Worm (Caenorhabditis elegans) whole organism, late embryonic: ENCODE results near the gene K10D2.8.
A peak's percentile ranks its signal among the peaks of the same experiment; 100 is the strongest.

Experiments
- C38D4.7 ChIP-seq: fragments of 200-800 bp; sonication (Bioruptor generic); optimal IDR thresholded peaks from 2 replicates; lab custom pipeline; 2018; ENCODE audit warnings: mild to moderate bottlenecking, missing genetic modification characterization, moderate library complexity, missing compliant biosample characterization
- F13H6.1 ChIP-seq: sonication (generic microtip); optimal IDR thresholded peaks from 2 replicates; lab custom pipeline; 2016; ENCODE audit warnings: missing genetic modification characterization, missing compliant biosample characterization
- Y22D7AL.16 ChIP-seq: sonication (generic microtip); optimal IDR thresholded peaks from 2 replicates; lab custom pipeline; 2016; ENCODE audit warnings: missing genetic modification characterization, missing compliant biosample characterization
- ahr-1 ChIP-seq: sonication (generic microtip); optimal IDR thresholded peaks from 2 replicates; lab custom pipeline; 2016; ENCODE audit warnings: missing genetic modification characterization, missing compliant biosample characterization
- ama-1 ChIP-seq: fragments of 150-350 bp; optimal IDR thresholded peaks from 2 replicates; lab custom pipeline; 2014
- ceh-19 ChIP-seq: fragments of 200-800 bp; sonication (Bioruptor generic); optimal IDR thresholded peaks from 2 replicates; lab custom pipeline; 2018; ENCODE audit warnings: mild to moderate bottlenecking, missing genetic modification characterization, missing compliant biosample characterization
- ceh-30 ChIP-seq: fragments of 150-350 bp; optimal IDR thresholded peaks from 2 replicates; lab custom pipeline; 2014; ENCODE audit warnings: missing biosample characterization, missing genetic modification characterization
- dmd-4 ChIP-seq: sonication (generic microtip); optimal IDR thresholded peaks from 2 replicates; lab custom pipeline; 2016; ENCODE audit warnings: borderline replicate concordance, missing genetic modification characterization, missing compliant biosample characterization
- dve-1 ChIP-seq: sonication (generic microtip); optimal IDR thresholded peaks from 2 replicates; lab custom pipeline; 2017; ENCODE audit warnings: antibody characterized with exemption, mild to moderate bottlenecking, missing genetic modification characterization, missing compliant biosample characterization
- elt-4 ChIP-seq: sonication (generic microtip); optimal IDR thresholded peaks from 2 replicates; lab custom pipeline; 2016; ENCODE audit warnings: missing genetic modification characterization, missing compliant biosample characterization
- eyg-1 ChIP-seq: sonication (generic microtip); optimal IDR thresholded peaks from 2 replicates; lab custom pipeline; 2016; ENCODE audit warnings: missing genotype, missing genetic modification characterization, missing compliant biosample characterization
- gmeb-2 ChIP-seq: sonication (generic microtip); optimal IDR thresholded peaks from 2 replicates; lab custom pipeline; 2016; ENCODE audit warnings: missing genetic modification characterization, inconsistent platforms, missing compliant biosample characterization
- hlh-13 ChIP-seq: fragments of 200-800 bp; sonication (Bioruptor generic); optimal IDR thresholded peaks from 2 replicates; lab custom pipeline; 2018; ENCODE audit warnings: mild to moderate bottlenecking, missing genetic modification characterization, missing compliant biosample characterization
- hlh-15 ChIP-seq: sonication (generic microtip); optimal IDR thresholded peaks from 2 replicates; lab custom pipeline; 2016; ENCODE audit warnings: missing genetic modification characterization, missing compliant biosample characterization
- hlh-30 ChIP-seq: sonication (generic microtip); optimal IDR thresholded peaks from 2 replicates; lab custom pipeline; 2017; ENCODE audit warnings: antibody characterized with exemption, missing genetic modification characterization, missing compliant biosample characterization; ENCODE audit not compliant: insufficient read depth
- hlh-8 ChIP-seq: sonication (generic microtip); optimal IDR thresholded peaks from 2 replicates; lab custom pipeline; 2016; ENCODE audit warnings: missing genotype, missing genetic modification characterization, missing compliant biosample characterization
- lin-11 ChIP-seq: fragments of 200-800 bp; sonication (Bioruptor generic); optimal IDR thresholded peaks from 2 replicates; lab custom pipeline; 2018; ENCODE audit warnings: mild to moderate bottlenecking, missing genetic modification characterization, missing compliant biosample characterization
- mec-3 ChIP-seq: sonication (generic microtip); optimal IDR thresholded peaks from 2 replicates; lab custom pipeline; 2016; ENCODE audit warnings: borderline replicate concordance, missing genetic modification characterization, missing compliant biosample characterization
- nhr-232 ChIP-seq: sonication (generic microtip); optimal IDR thresholded peaks from 2 replicates; lab custom pipeline; 2016; ENCODE audit warnings: missing genetic modification characterization, missing compliant biosample characterization
- npax-4 ChIP-seq: sonication (generic microtip); optimal IDR thresholded peaks from 2 replicates; lab custom pipeline; 2016; ENCODE audit warnings: missing genetic modification characterization, missing compliant biosample characterization
- pag-3 ChIP-seq: sonication (generic microtip); optimal IDR thresholded peaks from 2 replicates; lab custom pipeline; 2016; ENCODE audit warnings: missing compliant biosample characterization, missing genetic modification characterization, borderline replicate concordance
- pat-9 ChIP-seq: fragments of 200-800 bp; sonication (Bioruptor generic); optimal IDR thresholded peaks from 2 replicates; lab custom pipeline; 2018; ENCODE audit warnings: mild to moderate bottlenecking, missing genetic modification characterization, moderate library complexity, missing compliant biosample characterization
- pros-1 ChIP-seq: fragments of 150-350 bp; optimal IDR thresholded peaks from 2 replicates; lab custom pipeline; 2014; ENCODE audit warnings: missing biosample characterization, missing genetic modification reagents, missing genetic modification characterization
- ref-2 ChIP-seq: sonication (generic microtip); optimal IDR thresholded peaks from 2 replicates; lab custom pipeline; 2016; ENCODE audit warnings: missing genetic modification characterization, missing compliant biosample characterization
- rnt-1 ChIP-seq: sonication (generic microtip); optimal IDR thresholded peaks from 2 replicates; lab custom pipeline; 2016; ENCODE audit warnings: missing genetic modification characterization, missing compliant biosample characterization
- tbx-2 ChIP-seq: sonication (generic microtip); optimal IDR thresholded peaks from 2 replicates; lab custom pipeline; 2016; ENCODE audit warnings: missing genetic modification characterization, missing compliant biosample characterization
- tbx-7 ChIP-seq: sonication (generic microtip); optimal IDR thresholded peaks from 2 replicates; lab custom pipeline; 2016; ENCODE audit warnings: missing genotype, missing genetic modification characterization, missing compliant biosample characterization
- unc-42 ChIP-seq: sonication (generic microtip); optimal IDR thresholded peaks from 2 replicates; lab custom pipeline; 2016; ENCODE audit warnings: missing genotype, missing genetic modification characterization, missing compliant biosample characterization
- unc-55 ChIP-seq: sonication (generic microtip); optimal IDR thresholded peaks from 2 replicates; lab custom pipeline; 2017; ENCODE audit warnings: missing biosample characterization, missing genetic modification reagents, missing genetic modification characterization
- zip-5 ChIP-seq: sonication (generic microtip); optimal IDR thresholded peaks from 2 replicates; lab custom pipeline; 2016; ENCODE audit warnings: missing genetic modification characterization, missing compliant biosample characterization

K10D2.8 gene

DNA sequence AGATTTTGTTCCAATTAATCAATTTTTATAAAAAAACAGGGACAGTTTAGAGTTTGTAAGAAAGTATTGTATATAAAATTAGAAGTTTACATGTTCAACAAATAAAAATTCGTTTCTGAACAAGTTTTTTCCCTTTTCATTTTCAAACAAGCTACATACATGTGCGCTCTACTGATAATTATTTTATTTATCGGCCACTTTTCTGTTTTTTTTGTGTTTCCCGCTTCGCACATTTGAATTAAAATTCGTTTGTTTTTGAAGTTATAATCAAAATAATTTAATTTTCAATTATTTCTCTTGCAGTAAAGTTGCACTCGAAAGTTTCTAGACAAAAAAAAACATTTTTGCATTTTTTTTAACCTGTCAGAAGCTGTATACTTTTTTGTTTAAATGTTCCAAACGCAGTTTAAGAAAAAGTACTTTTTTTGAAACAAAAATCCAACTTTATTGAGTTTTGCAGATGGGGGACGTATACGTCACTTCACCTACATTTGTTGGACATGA lies 2.2 kb downstream of the K10D2.8 start, which contains the start of gene hira-1:
Gene hira-1 (plus strand): TSS at position 454 of the 504 bp plus-strand sequence.
- TF ChIP-seq lin-11 (tag; lab: Kevin White, UChicago) (no peak), unc-42 (peak; percentile 55)

DNA sequence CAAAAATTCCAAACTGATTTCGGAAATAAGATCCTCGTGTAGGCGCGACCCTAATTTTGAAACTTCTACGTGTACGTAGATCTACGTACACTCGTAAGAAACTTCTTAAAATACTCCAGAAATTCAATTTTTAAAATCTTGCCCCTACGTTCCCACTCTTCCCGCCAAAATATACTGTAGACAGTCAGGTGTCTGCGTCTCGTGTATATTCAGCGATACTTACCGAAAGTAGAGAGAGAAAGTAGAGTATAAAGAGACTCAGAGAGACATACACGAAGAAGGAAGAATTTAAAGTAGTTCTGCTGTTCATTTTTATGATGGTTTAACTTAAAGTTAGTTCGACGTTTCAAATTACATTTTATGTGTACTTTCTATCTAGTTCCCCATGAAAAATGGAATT lies 4.7 kb downstream of the K10D2.8 start:
- TF ChIP-seq hlh-15 (tag; lab: Kevin White, UChicago) (no peak), hlh-30 (tag; lab: Kevin White, UChicago) (peak; percentile 18)
- TF ChIP-seq, all 69 proteins: peak for 1

DNA sequence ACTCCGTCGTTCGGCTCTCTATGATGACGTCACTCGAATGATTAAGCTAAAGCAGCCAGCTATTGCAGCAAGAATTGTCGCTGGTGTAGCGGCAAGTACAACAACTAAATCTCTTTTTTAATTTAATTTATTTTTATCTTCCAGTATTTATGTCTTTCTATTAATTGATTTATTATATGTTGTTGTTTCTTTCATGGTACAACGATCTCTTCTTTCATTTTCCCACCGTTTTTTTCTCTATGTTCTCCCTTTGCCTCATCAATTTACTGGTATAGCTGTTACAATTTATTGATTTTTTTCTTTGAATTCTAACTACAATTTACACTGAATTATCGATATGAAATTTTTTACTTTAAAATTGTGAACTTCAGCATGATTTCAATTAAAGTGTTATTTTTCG lies 7.2 kb downstream of the K10D2.8 start, which contains the start of gene moc-6:
Gene moc-6 (plus strand): TSS at position 301 of the 400 bp plus-strand sequence.
- TF ChIP-seq pat-9 (no peak), unc-55 (GFP tag; lab: Kevin White, UChicago) (no peak), ref-2 (no peak), unc-42 (no peak), nhr-232 (no peak), hlh-8 (tag; lab: Kevin White, UChicago) (no peak), ceh-30 (tag; lab: Kevin White, UChicago) (no peak)

DNA sequence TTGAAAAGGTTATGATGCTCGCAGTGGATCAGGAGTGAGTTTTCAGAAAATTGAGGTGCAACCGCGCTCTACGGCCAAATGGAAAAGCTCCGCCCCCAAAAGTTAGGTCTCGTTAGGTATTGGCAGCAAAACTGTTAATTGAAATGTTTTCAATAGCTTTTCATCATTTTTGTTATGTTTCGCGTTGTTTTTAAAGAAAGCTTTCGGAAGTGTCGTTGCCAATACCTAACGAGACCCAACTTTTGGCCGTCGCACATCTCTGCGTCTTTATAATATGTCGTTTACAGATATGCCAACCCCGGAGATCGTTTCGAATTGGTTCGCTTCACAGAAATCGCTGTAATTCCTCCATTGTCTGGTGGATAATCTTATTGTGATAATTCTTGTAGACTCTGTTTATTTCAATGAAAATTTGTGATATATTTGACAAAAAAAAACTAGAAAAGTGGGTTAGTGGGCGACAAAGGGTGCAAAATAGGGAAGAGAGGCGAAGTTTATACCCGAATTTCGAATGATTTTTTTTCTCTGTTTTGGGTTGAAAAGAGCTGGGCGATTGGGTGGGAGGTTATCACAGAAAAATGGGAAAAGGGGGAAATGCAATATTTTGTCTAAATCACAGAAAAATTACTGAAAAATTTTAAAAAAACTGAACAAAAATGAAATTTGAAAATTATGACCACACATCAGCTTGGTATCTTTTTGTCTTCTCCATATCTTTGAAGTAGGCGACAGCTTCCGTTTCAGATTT lies 7.9 kb downstream of the K10D2.8 start:
- no peak for TF ChIP-seq tbx-7 (tag; lab: Kevin White, UChicago)
- TF ChIP-seq hlh-13 (GFP tag; lab: Kevin White, UChicago): no peak
- TF ChIP-seq Y22D7AL.16 (tag; lab: Kevin White, UChicago): no peak
- no peak for TF ChIP-seq hlh-30 (tag; lab: Kevin White, UChicago)

DNA sequence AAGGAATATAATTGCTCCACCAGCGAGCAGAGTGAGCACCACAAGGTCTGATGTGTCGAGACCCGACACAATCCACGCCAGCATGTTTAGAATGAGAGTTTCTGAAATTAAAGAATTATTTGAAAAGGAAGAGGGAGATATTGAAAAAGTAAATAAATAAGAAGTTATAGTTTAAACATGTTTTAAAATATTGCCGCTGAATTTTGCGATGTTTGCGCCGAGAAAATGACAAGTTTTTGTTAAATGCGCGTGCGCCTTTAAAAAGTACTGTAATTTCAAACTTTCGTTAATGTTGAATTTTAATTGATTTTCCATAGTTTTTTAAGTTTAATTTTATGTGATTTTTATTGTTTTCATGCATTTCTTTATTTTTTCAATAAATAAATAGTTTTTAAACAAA lies 11.1 kb downstream of the K10D2.8 start, which contains the start of gene emb-8:
Gene emb-8 (minus strand): TSS at position 101 of the 400 bp plus-strand sequence.
- no peak for TF ChIP-seq rnt-1 (tag; lab: Kevin White, UChicago)
- no peak for TF ChIP-seq gmeb-2 (tag; lab: Kevin White, UChicago)
- TF ChIP-seq ceh-19 (GFP tag; lab: Kevin White, UChicago): no peak
- no peak for TF ChIP-seq pros-1 (tag; lab: Kevin White, UChicago)
- TF ChIP-seq lin-11 (tag; lab: Kevin White, UChicago): no peak
- TF ChIP-seq eyg-1: no peak
- TF ChIP-seq pag-3: no peak
- TF ChIP-seq ama-1 (lab: Kevin White, UChicago): no peak

DNA sequence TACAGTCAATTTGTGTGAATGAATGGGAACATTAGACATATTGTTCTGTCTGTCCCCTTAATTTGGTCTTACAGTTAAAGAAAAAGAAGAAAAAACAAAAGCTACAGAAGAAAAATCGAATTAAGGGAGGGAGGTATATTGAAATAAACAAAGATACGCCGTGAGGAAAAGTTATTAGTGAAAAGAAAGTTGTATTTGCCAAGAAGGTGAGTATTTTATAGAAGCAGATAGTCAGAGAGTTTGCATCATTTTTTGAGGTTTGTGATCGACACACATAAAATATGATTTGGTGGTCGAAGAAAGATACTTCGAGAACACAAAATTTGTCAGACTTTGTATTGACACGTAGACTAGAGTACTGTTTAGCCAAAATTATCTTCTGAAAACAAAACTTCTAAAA lies 11.8 kb downstream of the K10D2.8 start:
- TF ChIP-seq ahr-1 (tag; lab: Kevin White, UChicago): no peak
- no peak for TF ChIP-seq Y22D7AL.16 (tag; lab: Kevin White, UChicago)
- TF ChIP-seq C38D4.7 (GFP tag; lab: Kevin White, UChicago): no peak
- no peak for TF ChIP-seq dmd-4 (tag; lab: Kevin White, UChicago)
- no peak for TF ChIP-seq npax-4 (tag; lab: Kevin White, UChicago)
- TF ChIP-seq F13H6.1 (tag; lab: Kevin White, UChicago): no peak
- TF ChIP-seq hlh-13 (GFP tag; lab: Kevin White, UChicago): no peak
- TF ChIP-seq dve-1 (tag; lab: Kevin White, UChicago): no peak
- no peak for TF ChIP-seq elt-4
- TF ChIP-seq tbx-7 (tag; lab: Kevin White, UChicago): no peak
- no peak for TF ChIP-seq mec-3 (tag; lab: Kevin White, UChicago)
- no peak for TF ChIP-seq zip-5 (tag; lab: Kevin White, UChicago)
- no peak for TF ChIP-seq eyg-1
- TF ChIP-seq gmeb-2 (tag; lab: Kevin White, UChicago): no peak
- no peak for TF ChIP-seq tbx-2 (tag; lab: Kevin White, UChicago)
